Worm (Caenorhabditis elegans) whole organism, young adult: ENCODE data around the gene K08H10.10.
"Not testable (repeated sequence)": the region's sequence is repeated elsewhere in the genome, so short reads cannot be mapped to it uniquely, and the experiment has no call there.

Experiments used
- B0019.2 ChIP-seq: fragments of 200-800 bp; sonication (Bioruptor generic); conservative IDR thresholded peaks from 2 replicates; pipeline ENCODE4 v1.3.6; 2022; ENCODE audit warnings: missing genetic modification reagents, missing genetic modification characterization, missing compliant biosample characterization
- F52B5.7 ChIP-seq: sonication (generic microtip); optimal IDR thresholded peaks from 2 replicates; lab custom pipeline; 2016; ENCODE audit warnings: mild to moderate bottlenecking, missing genetic modification characterization, missing compliant biosample characterization
- T07F8.4 ChIP-seq: sonication (generic microtip); optimal IDR thresholded peaks from 2 replicates; lab custom pipeline; 2016; ENCODE audit warnings: mild to moderate bottlenecking, missing genetic modification characterization, moderate library complexity, missing compliant biosample characterization
- aptf-2 ChIP-seq: fragments of 200-800 bp; sonication (Bioruptor generic); conservative IDR thresholded peaks from 2 replicates; pipeline ENCODE4 v1.3.6; 2022; ENCODE audit warnings: missing genetic modification reagents, missing genetic modification characterization, missing compliant biosample characterization
- aptf-3 ChIP-seq: fragments of 200-800 bp; sonication (Bioruptor generic); IDR thresholded peaks from 2 replicates; pipeline ENCODE4 v1.3.6; 2022; ENCODE audit warnings: missing genetic modification characterization, missing compliant biosample characterization
- athp-1 ChIP-seq: sonication (generic microtip); optimal IDR thresholded peaks from 2 replicates; lab custom pipeline; 2017; ENCODE audit warnings: mild to moderate bottlenecking, missing genetic modification characterization, missing compliant biosample characterization
- cebp-1 ChIP-seq, 2 experiments: fragments of 200-800 bp in 1 of 2; sonication (Bioruptor generic) in 1 of 2; sonication (generic microtip) in 1 of 2; IDR thresholded peaks in 1 of 2; optimal IDR thresholded peaks in 1 of 2; 2 replicates each; pipeline versions ENCODE4 v1.3.6 to Lab custom; 2017 to 2022; ENCODE audit warnings: missing compliant biosample characterization in 2 of 2, missing genetic modification characterization in 2 of 2, mild to moderate bottlenecking in 1 of 2, missing genetic modification reagents in 1 of 2, moderate library complexity in 1 of 2
- ceh-100 ChIP-seq: fragments of 200-800 bp; sonication (Bioruptor generic); IDR thresholded peaks from 2 replicates; pipeline ENCODE4 v1.3.6; 2022; ENCODE audit warnings: missing genetic modification reagents, missing genetic modification characterization, missing compliant biosample characterization
- ceh-40 ChIP-seq: fragments of 200-800 bp; sonication (Bioruptor generic); IDR thresholded peaks from 2 replicates; pipeline ENCODE4 v1.3.6; 2022; ENCODE audit warnings: missing genetic modification characterization, missing compliant biosample characterization
- ceh-58 ChIP-seq: fragments of 200-800 bp; sonication (Bioruptor generic); IDR thresholded peaks from 2 replicates; pipeline ENCODE4 v1.3.6; 2022; ENCODE audit warnings: missing genetic modification characterization, missing compliant biosample characterization
- ceh-91 ChIP-seq: fragments of 200-800 bp; sonication (Bioruptor generic); IDR thresholded peaks from 2 replicates; pipeline ENCODE4 v1.3.6; 2022; ENCODE audit warnings: missing genetic modification reagents, missing genetic modification characterization, missing compliant biosample characterization
- dpff-1 ChIP-seq: sonication (generic microtip); optimal IDR thresholded peaks from 2 replicates; lab custom pipeline; 2017; ENCODE audit warnings: mild to moderate bottlenecking, missing genetic modification characterization, missing compliant biosample characterization
- egl-18 ChIP-seq: fragments of 200-800 bp; sonication (Bioruptor generic); IDR thresholded peaks from 2 replicates; pipeline ENCODE4 v1.3.6; 2022; ENCODE audit warnings: missing genetic modification reagents, missing genetic modification characterization, missing compliant biosample characterization
- hlh-26 ChIP-seq: fragments of 200-800 bp; sonication (Bioruptor generic); conservative IDR thresholded peaks from 2 replicates; pipeline ENCODE4 v1.3.6; 2022; ENCODE audit warnings: missing genetic modification reagents, missing genetic modification characterization, missing compliant biosample characterization
- hmg-1.2 ChIP-seq: fragments of 200-800 bp; sonication (Bioruptor generic); IDR thresholded peaks from 2 replicates; pipeline ENCODE4 v1.3.6; 2022; ENCODE audit warnings: missing genetic modification reagents, missing genetic modification characterization, missing compliant biosample characterization
- hrde-1 ChIP-seq: sonication (generic microtip); optimal IDR thresholded peaks from 2 replicates; lab custom pipeline; 2016; ENCODE audit warnings: missing genetic modification characterization, mild to moderate bottlenecking, missing compliant biosample characterization, moderate library complexity, missing genotype, missing genetic modification reagents, borderline replicate concordance
- hsf-1 ChIP-seq: fragments of 200-800 bp; sonication (Bioruptor generic); IDR thresholded peaks from 2 replicates; pipeline ENCODE4 v1.3.6; 2022; ENCODE audit warnings: missing genetic modification reagents, missing genetic modification characterization, missing compliant biosample characterization
- let-607 ChIP-seq, 2 experiments: fragments of 200-800 bp in 1 of 2; sonication (Bioruptor generic) in 1 of 2; sonication (generic microtip) in 1 of 2; optimal IDR thresholded peaks; 2 replicates each; lab custom pipeline; 2016 to 2018; ENCODE audit warnings: mild to moderate bottlenecking in 2 of 2, missing compliant biosample characterization in 2 of 2, missing genetic modification characterization in 2 of 2, moderate library complexity in 2 of 2, missing genotype in 1 of 2
- lin-35 ChIP-seq, 3 experiments: fragments of 150-350 bp in 2 of 3; sonication (generic microtip) in 1 of 3; optimal IDR thresholded peaks; 2 replicates each; lab custom pipeline; 2014 to 2018; ENCODE audit warnings: missing biosample characterization in 3 of 3, missing genetic modification characterization in 3 of 3, missing genetic modification reagents in 3 of 3
- lir-1 ChIP-seq: fragments of 200-800 bp; sonication (Bioruptor generic); conservative IDR thresholded peaks from 2 replicates; pipeline ENCODE4 v1.3.6; 2022; ENCODE audit warnings: missing genetic modification reagents, missing genetic modification characterization, missing compliant biosample characterization
- lsl-1 ChIP-seq: fragments of 200-800 bp; sonication (Bioruptor generic); optimal IDR thresholded peaks from 2 replicates; lab custom pipeline; 2018; ENCODE audit warnings: mild to moderate bottlenecking, missing genetic modification characterization, moderate library complexity, missing compliant biosample characterization
- madf-10 ChIP-seq: sonication (generic microtip); optimal IDR thresholded peaks from 2 replicates; lab custom pipeline; 2016; ENCODE audit warnings: mild to moderate bottlenecking, missing genetic modification characterization, missing compliant biosample characterization
- madf-6 ChIP-seq: fragments of 200-800 bp; sonication (Bioruptor generic); IDR thresholded peaks from 2 replicates; pipeline ENCODE4 v1.3.6; 2022; ENCODE audit warnings: missing genetic modification reagents, missing genetic modification characterization, missing compliant biosample characterization
- mel-28 ChIP-seq: sonication (generic microtip); optimal IDR thresholded peaks from 2 replicates; lab custom pipeline; 2016; ENCODE audit warnings: borderline replicate concordance, mild to moderate bottlenecking, missing genetic modification characterization, missing compliant biosample characterization
- nhr-80 ChIP-seq: sonication (generic microtip); optimal IDR thresholded peaks from 2 replicates; lab custom pipeline; 2016; ENCODE audit warnings: missing genetic modification characterization, missing compliant biosample characterization
- pbrm-1 ChIP-seq: fragments of 200-800 bp; sonication (Bioruptor generic); IDR thresholded peaks from 2 replicates; pipeline ENCODE4 v1.3.6; 2022; ENCODE audit warnings: missing genetic modification reagents, missing genetic modification characterization, missing compliant biosample characterization
- pha-4 ChIP-seq: fragments of 150-350 bp; sonication (generic microtip); optimal IDR thresholded peaks from 2 replicates; lab custom pipeline; 2014; ENCODE audit warnings: missing biosample characterization, missing genetic modification reagents, missing genetic modification characterization
- rcor-1 ChIP-seq: fragments of 200-800 bp; sonication (Bioruptor generic); IDR thresholded peaks from 2 replicates; pipeline ENCODE4 v1.3.6; 2022; ENCODE audit warnings: missing genetic modification reagents, missing genetic modification characterization, missing compliant biosample characterization
- snpc-1.1 ChIP-seq: sonication (generic microtip); optimal IDR thresholded peaks from 2 replicates; lab custom pipeline; 2017; ENCODE audit warnings: missing genetic modification characterization, mild to moderate bottlenecking, missing compliant biosample characterization, antibody characterized with exemption, moderate library complexity, missing genotype, missing genetic modification reagents; ENCODE audit not compliant: insufficient read depth
- snpc-1.3 ChIP-seq: sonication (generic microtip); optimal IDR thresholded peaks from 2 replicates; lab custom pipeline; 2017; ENCODE audit warnings: missing genetic modification characterization, mild to moderate bottlenecking, missing compliant biosample characterization, antibody characterized with exemption, moderate library complexity, missing genotype, missing genetic modification reagents; ENCODE audit not compliant: insufficient read depth
- snpc-4 ChIP-seq, 5 experiments: fragments of 150-350 bp in 1 of 5; sonication (generic microtip) in 4 of 5; optimal IDR thresholded peaks; 2 replicates each; lab custom pipeline; 2014 to 2018; ENCODE audit warnings: missing genetic modification characterization in 5 of 5, missing biosample characterization in 3 of 5, antibody characterized with exemption in 2 of 5, mild to moderate bottlenecking in 2 of 5, missing compliant biosample characterization in 2 of 5, missing genotype in 2 of 5, moderate library complexity in 2 of 5, missing genetic modification reagents in 1 of 5
- somi-1 ChIP-seq: fragments of 200-800 bp; sonication (Bioruptor generic); optimal IDR thresholded peaks from 2 replicates; lab custom pipeline; 2018; ENCODE audit warnings: mild to moderate bottlenecking, missing genetic modification characterization, missing compliant biosample characterization
- ztf-25 ChIP-seq: fragments of 200-800 bp; sonication (Bioruptor generic); IDR thresholded peaks from 2 replicates; pipeline ENCODE4 v1.3.6; 2022; ENCODE audit warnings: missing genetic modification reagents, missing genetic modification characterization, missing compliant biosample characterization
- ztf-6 ChIP-seq: fragments of 200-800 bp; sonication (Bioruptor generic); IDR thresholded peaks from 2 replicates; pipeline ENCODE4 v1.3.6; 2022; ENCODE audit warnings: missing genetic modification reagents, missing genetic modification characterization, missing compliant biosample characterization

K08H10.10 gene

DNA sequence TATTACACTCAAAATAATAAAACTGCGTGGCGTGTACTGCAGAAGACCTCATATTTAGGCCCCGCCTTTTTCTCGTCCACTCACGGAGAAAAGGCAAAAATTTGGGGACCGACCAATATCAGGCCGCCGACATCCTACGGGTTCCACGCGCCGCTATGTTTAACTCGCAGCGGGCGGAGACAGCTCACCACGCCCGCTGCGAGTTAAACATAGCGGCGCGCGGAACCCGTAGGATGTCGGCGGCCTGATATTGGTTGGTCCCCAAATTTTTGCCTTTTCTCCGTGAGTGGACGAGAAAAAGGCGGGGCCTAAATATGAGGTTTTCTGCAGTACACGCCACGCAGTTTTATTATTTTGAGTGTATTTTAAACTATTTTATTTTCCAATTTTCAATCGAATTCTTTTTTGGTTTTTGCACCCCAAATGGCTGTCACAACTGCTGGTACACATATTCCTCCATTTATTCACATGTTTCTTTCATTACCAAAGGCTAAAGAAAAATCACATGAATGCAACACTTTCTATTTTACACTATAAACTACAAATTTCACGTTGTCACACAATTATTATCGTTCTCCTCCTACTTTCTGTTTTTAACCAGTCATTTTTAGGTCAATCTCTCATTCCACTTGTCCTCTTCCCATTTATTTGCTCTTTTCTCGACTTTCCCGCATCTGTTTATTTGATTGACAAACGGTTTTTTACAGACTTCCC is 3.3 kb downstream of the K08H10.10 start, which contains the start of gene uda-1:
uda-1 (plus strand) TSS at position 708 of the 714 bp plus-strand sequence.
- TF ChIP-seq snpc-4 (GFP tag; optimal IDR thresholded peaks at IDR 0.05; lab: Kevin White, UChicago), result not testable (repeated sequence)
- TF ChIP-seq snpc-4 (tag; optimal IDR thresholded peaks at IDR 0.05; lab: Kevin White, UChicago) (peak in 3 of 4 experiments; percentile 42 to 95 (median 92)), snpc-1.1 (tag; lab: Kevin White, UChicago) (peak; percentile 76), hmg-1.2 (GFP tag; lab: Robert Waterston, UW) (peak; percentile 57), rcor-1 (GFP tag; lab: Robert Waterston, UW) (0 out of 2 replicates have a peak, but pooled peaks have one; percentile 34)
- TF ChIP-seq, all 124 proteins: peak for 4; not testable (repeated sequence) for 120

ce11 chrV:10006374-10006773 is 5.5 kb downstream of the K08H10.10 start:
- no peak for TF ChIP-seq egl-18 (GFP tag; lab: Robert Waterston, UW)
- no peak for TF ChIP-seq ceh-58 (GFP tag; lab: Robert Waterston, UW)
- no peak for TF ChIP-seq hrde-1 (tag; lab: Kevin White, UChicago)
- no peak for TF ChIP-seq lir-1
- no peak for TF ChIP-seq lsl-1 (GFP tag; lab: Kevin White, UChicago)
- no peak for TF ChIP-seq aptf-3 (GFP tag; lab: Robert Waterston, UW)
- TF ChIP-seq pbrm-1 (GFP tag; lab: Robert Waterston, UW), result no peak

DNA sequence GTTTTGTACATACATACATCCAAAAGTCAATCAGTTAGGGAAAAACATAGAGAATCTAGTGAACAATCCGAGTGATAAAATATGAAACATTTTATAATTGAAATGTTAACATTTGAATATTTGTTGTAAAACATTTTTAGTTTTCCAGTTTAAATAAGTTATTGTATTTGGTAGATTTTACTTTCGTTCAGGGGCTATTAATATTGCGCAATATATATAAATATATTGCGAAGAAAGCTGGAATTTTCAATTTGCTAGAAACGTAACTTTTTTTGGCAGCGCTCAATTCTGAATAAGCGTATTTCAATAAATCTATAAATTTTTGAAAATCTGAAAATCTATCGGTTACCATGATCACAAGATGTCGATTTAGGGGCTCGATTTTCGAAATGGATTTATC is 6.6 kb downstream of the K08H10.10 start:
- TF ChIP-seq dpff-1 (tag; lab: Kevin White, UChicago) (no peak), cebp-1 (GFP tag; IDR thresholded peaks at IDR 0.05; lab: Robert Waterston, UW) (no peak), cebp-1 (tag; optimal IDR thresholded peaks at IDR 0.05; lab: Kevin White, UChicago) (peak; percentile 14), athp-1 (tag; lab: Kevin White, UChicago) (no peak)
- TF ChIP-seq, all 124 proteins: peak for 1

DNA sequence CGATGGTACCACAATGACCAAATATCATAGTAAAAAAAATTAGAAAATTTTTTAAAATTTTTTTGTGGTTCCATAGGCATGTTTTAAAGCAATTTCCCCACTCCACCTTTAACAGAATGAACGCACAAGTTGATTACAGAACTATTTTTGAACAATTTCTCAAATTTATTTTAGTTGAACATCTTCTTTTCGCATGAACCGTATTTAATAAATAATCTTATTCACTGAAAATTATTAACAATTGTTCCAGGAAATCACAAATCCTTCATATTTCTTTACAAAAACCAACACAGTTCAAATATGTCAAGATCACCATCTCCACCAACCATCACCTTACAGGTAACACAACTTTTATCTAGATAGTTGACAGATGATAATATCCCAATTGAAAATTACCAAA is 10.8 kb downstream of the K08H10.10 start, which contains the start of gene lea-1:
lea-1 (plus strand) TSS at position 301 of the 400 bp plus-strand sequence.
- TF ChIP-seq hsf-1 (GFP tag; lab: Robert Waterston, UW) (no peak), madf-10 (tag; lab: Kevin White, UChicago) (no peak), madf-6 (GFP tag; lab: Robert Waterston, UW) (no peak), pha-4 (tag; lab: Kevin White, UChicago) (no peak), ztf-6 (GFP tag; lab: Robert Waterston, UW) (no peak), aptf-2 (GFP tag; lab: Robert Waterston, UW) (no peak), ztf-25 (GFP tag; lab: Robert Waterston, UW) (no peak), aptf-3 (GFP tag; lab: Robert Waterston, UW) (no peak), somi-1 (GFP tag; lab: Kevin White, UChicago) (no peak), B0019.2 (no peak), F52B5.7 (tag; lab: Kevin White, UChicago) (no peak), ceh-91 (GFP tag; lab: Robert Waterston, UW) (no peak), mel-28 (no peak), lin-35 (GFP tag; optimal IDR thresholded peaks at IDR 0.05; lab: Kevin White, UChicago) (no peak)

ce11 chrV:10012639-10013038 is 11.8 kb downstream of the K08H10.10 start:
- TF ChIP-seq ceh-40 (no peak), ceh-100 (GFP tag; lab: Robert Waterston, UW) (no peak), lir-1 (no peak), cebp-1 (GFP tag; IDR thresholded peaks at IDR 0.05; lab: Robert Waterston, UW) (no peak), cebp-1 (tag; optimal IDR thresholded peaks at IDR 0.05; lab: Kevin White, UChicago) (peak; percentile 49), T07F8.4 (tag; lab: Kevin White, UChicago) (no peak), hlh-26 (GFP tag; lab: Robert Waterston, UW) (no peak), let-607 (tag; optimal IDR thresholded peaks at IDR 0.05; lab: Kevin White, UChicago) (no peak), snpc-1.3 (no peak), nhr-80 (tag; lab: Kevin White, UChicago) (peak; percentile 45)
